Worm (Caenorhabditis elegans): ENCODE measurements around the gene hut-1.
A peak's percentile ranks its signal among the peaks of the same experiment; 100 is the strongest.

Gene hut-1

DNA sequence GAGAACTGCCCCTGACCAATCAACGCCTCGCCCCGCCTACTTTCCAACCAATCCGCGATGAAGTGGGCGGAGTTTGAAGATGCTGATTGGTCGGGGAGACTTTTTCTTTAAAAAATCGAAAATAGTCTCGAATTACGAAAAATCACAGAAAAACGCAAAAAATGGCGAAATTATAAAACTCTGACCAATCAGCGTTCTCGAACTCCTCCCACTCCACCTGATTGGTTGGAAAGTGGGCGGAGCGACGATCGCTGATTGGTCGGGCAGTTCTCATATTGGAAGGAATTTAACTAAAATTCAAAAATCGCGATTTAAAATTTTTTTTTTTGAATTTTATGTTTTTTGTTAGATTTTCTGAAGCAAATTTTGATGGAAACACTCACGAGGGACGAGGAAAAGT lies 8.1 kb upstream of the hut-1 start:
- no peak for TF ChIP-seq nhr-47 (tag; optimal IDR thresholded peaks at IDR 0.05)
- no peak for TF ChIP-seq ama-1 (optimal IDR thresholded peaks at IDR 0.05)
- TF ChIP-seq nhr-20 (tag; optimal IDR thresholded peaks at IDR 0.05): no peak
- TF ChIP-seq unc-98 (GFP tag; IDR thresholded peaks at IDR 0.05): no peak
- TF ChIP-seq lin-14 (GFP tag; optimal IDR thresholded peaks at IDR 0.05): no peak
- TF ChIP-seq lin-35 (GFP tag; optimal IDR thresholded peaks at IDR 0.05): no peak
- no peak for TF ChIP-seq ceh-8 (GFP tag; optimal IDR thresholded peaks at IDR 0.05)
- TF ChIP-seq nhr-76 (tag; optimal IDR thresholded peaks at IDR 0.05): no peak
- TF ChIP-seq ceh-88 (GFP tag; IDR thresholded peaks at IDR 0.05): no peak
- no peak for TF ChIP-seq unc-62 (GFP tag; optimal IDR thresholded peaks at IDR 0.05)
- TF ChIP-seq nhr-71 (tag; optimal IDR thresholded peaks at IDR 0.05): no peak
- no peak for TF ChIP-seq nhr-19 (GFP tag; conservative IDR thresholded peaks at IDR 0.05)
- TF ChIP-seq blmp-1 (tag; optimal IDR thresholded peaks at IDR 0.05): no peak
- no peak for TF ChIP-seq ztf-4 (tag; optimal IDR thresholded peaks at IDR 0.05)
- TF ChIP-seq ceh-82 (tag; optimal IDR thresholded peaks at IDR 0.05): no peak
- TF ChIP-seq nhr-85 (tag): no peak

DNA sequence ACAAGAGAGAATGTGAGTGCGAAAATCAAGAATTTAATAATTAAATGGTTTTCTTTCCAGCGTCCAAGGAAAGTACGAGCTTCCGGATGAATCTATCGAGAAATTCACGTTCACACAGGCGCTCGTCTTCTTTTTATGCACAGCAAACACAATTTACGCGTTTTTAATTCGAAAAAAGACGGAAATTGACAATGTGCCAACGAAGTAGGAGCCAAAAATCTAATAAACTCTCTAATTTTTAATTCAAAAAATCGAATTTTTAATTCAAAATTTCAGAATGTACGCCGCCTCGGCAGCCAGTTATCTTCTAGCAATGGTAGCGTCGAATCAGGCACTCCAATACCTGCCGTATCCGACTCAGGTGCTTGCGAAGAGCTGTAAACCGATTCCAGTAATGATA lies 322 bp downstream of the hut-1 start:
- TF ChIP-seq pqm-1 (tag; optimal IDR thresholded peaks at IDR 0.05): no peak
- TF ChIP-seq nhr-85 (tag): peak; percentile 59
- no peak for TF ChIP-seq fos-1 (tag; optimal IDR thresholded peaks at IDR 0.05)
- no peak for TF ChIP-seq blmp-1 (tag; optimal IDR thresholded peaks at IDR 0.05)
- no peak for TF ChIP-seq ztf-11 (tag; optimal IDR thresholded peaks at IDR 0.05)
- no peak for TF ChIP-seq aha-1 (tag; optimal IDR thresholded peaks at IDR 0.05)

DNA sequence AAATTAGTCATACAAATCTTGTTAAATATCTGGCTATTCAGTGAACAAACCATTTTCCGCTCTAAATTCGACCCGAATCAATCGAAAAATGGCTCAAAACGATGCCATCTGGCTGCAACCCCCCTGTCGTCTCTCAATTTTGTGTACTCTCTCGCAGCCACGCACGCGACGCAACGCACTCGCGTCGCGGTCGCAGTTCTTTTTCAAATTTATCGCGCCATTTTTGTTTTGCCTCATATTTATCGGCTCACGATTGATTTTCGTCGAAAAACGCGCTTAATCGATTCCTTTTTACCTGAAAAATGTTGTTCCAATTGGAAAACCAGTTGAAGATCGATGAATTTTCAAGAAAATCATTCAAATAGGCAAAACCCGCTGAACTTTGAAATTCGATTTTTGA lies 2.5 kb downstream of the hut-1 start:
- TF ChIP-seq unc-98 (GFP tag; IDR thresholded peaks at IDR 0.05) (no peak), nhr-20 (tag; optimal IDR thresholded peaks at IDR 0.05) (no peak), ceh-82 (tag; optimal IDR thresholded peaks at IDR 0.05) (peak in 1 of 3 experiments; percentile 17), lin-39 (tag; optimal IDR thresholded peaks at IDR 0.05) (no peak), nhr-12 (tag; optimal IDR thresholded peaks at IDR 0.05) (no peak), fkh-8 (tag; optimal IDR thresholded peaks at IDR 0.05) (no peak), nhr-47 (tag; optimal IDR thresholded peaks at IDR 0.05) (peak; percentile 35), skn-1 (tag; optimal IDR thresholded peaks at IDR 0.05) (peak; percentile 26), lin-35 (GFP tag; optimal IDR thresholded peaks at IDR 0.05) (peak; percentile 33 to 78), dsc-1 (tag; optimal IDR thresholded peaks at IDR 0.05) (peak; percentile 51), grh-1 (GFP tag; IDR thresholded peaks at IDR 0.05) (no peak), xbp-1 (tag; optimal IDR thresholded peaks at IDR 0.05) (peak; percentile 21), efl-1 (optimal IDR thresholded peaks at IDR 0.05) (peak; percentile 56 to 61), efl-1 (GFP tag; optimal IDR thresholded peaks at IDR 0.05 in 1 of 2) (peak; percentile 57 to 95), snu-23 (GFP tag; optimal IDR thresholded peaks at IDR 0.05) (peak; percentile 29), pax-3 (tag; optimal IDR thresholded peaks at IDR 0.05) (no peak), lsy-2 (tag; optimal IDR thresholded peaks at IDR 0.05) (peak; percentile 21 to 58), C04F5.9 (tag; optimal IDR thresholded peaks at IDR 0.05) (no peak), F16B12.6 (tag; optimal IDR thresholded peaks at IDR 0.05) (peak; percentile 49), lin-15B (tag; optimal IDR thresholded peaks at IDR 0.05) (no peak), dpl-1 (GFP tag; optimal IDR thresholded peaks at IDR 0.05) (peak; percentile 16 to 66 (median 55)), lir-3 (tag; optimal IDR thresholded peaks at IDR 0.05; ENCODE audit: poor library complexity) (no peak)

DNA sequence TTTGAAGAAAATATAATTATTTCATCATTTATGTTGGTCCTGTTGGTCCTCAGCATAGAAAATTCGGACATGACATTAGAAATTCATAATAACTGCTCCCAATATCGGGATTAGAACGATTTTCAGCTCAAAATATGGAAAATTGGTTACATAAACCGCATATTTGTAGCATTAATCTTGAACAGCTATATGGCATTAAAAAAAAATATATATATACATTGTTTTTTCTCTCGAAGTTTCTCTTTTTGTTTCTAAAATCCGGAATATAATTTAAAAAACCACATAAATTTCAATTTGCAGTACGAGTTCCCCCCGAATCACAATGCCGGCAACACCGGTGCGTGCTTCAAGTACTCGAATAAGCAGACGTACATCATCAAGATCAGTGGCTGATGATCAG lies 2.9 kb downstream of the hut-1 start, which contains the start of gene ssl-1:
ssl-1 (plus strand) TSS at position 301 of the 400 bp plus-strand sequence.
- TF ChIP-seq ceh-90 (tag; optimal IDR thresholded peaks at IDR 0.05) (no peak), lin-35 (GFP tag; optimal IDR thresholded peaks at IDR 0.05) (no peak), ceh-63 (GFP tag; optimal IDR thresholded peaks at IDR 0.05) (no peak), nhr-47 (tag; optimal IDR thresholded peaks at IDR 0.05) (no peak), nhr-12 (tag; optimal IDR thresholded peaks at IDR 0.05) (no peak), lsy-2 (tag; optimal IDR thresholded peaks at IDR 0.05) (no peak), C16A3.4 (tag; optimal IDR thresholded peaks at IDR 0.05) (no peak), nhr-84 (tag; optimal IDR thresholded peaks at IDR 0.05) (no peak), nhr-77 (tag; optimal IDR thresholded peaks at IDR 0.05) (no peak), nhr-11 (tag; optimal IDR thresholded peaks at IDR 0.05) (no peak), F16B12.6 (tag; optimal IDR thresholded peaks at IDR 0.05) (no peak), xbp-1 (tag; optimal IDR thresholded peaks at IDR 0.05) (no peak), mep-1 (tag; optimal IDR thresholded peaks at IDR 0.05) (no peak), dsc-1 (tag; optimal IDR thresholded peaks at IDR 0.05) (no peak), nhr-85 (tag) (no peak), aha-1 (tag; optimal IDR thresholded peaks at IDR 0.05) (no peak)
